Fruit fly (Drosophila melanogaster) whole organism, pupa: Measurements from ENCODE around the gene CG14017.

Experiments
- CG12605 ChIP-seq: fragments of 200-800 bp; sonication (Bioruptor generic); IDR thresholded peaks from 2 replicates; pipeline ENCODE4 v1.3.6; 2022; ENCODE audit warnings: missing biosample characterization, missing genetic modification characterization
- CG13204 ChIP-seq: fragments of 200-800 bp; sonication (Bioruptor generic); optimal IDR thresholded peaks from 2 replicates; lab custom pipeline; 2018; ENCODE audit warnings: missing biosample characterization, mild to moderate bottlenecking, missing genetic modification characterization, moderate library complexity
- CG32121 ChIP-seq: fragments of 200-800 bp; sonication (Bioruptor generic); IDR thresholded peaks from 2 replicates; pipeline ENCODE4 v1.3.6; 2022; ENCODE audit warnings: missing biosample characterization, missing genetic modification characterization
- CG4496 ChIP-seq: fragments of 200-800 bp; sonication (Bioruptor generic); IDR thresholded peaks from 3 replicates; pipeline ENCODE4 v1.3.6; 2022; ENCODE audit warnings: missing biosample characterization, missing genetic modification characterization
- CG8159 ChIP-seq: fragments of 200-800 bp; sonication (Bioruptor generic); optimal IDR thresholded peaks from 3 replicates; lab custom pipeline; 2018; ENCODE audit warnings: missing biosample characterization, mild to moderate bottlenecking, missing genetic modification characterization, moderate library complexity
- CG8301 ChIP-seq: fragments of 200-800 bp; sonication (Bioruptor generic); optimal IDR thresholded peaks from 2 replicates; lab custom pipeline; 2018; ENCODE audit warnings: missing biosample characterization, mild to moderate bottlenecking, missing genetic modification characterization
- CG9948 ChIP-seq: fragments of 200-800 bp; sonication (Bioruptor generic); optimal IDR thresholded peaks from 2 replicates; lab custom pipeline; 2018; ENCODE audit warnings: missing biosample characterization, mild to moderate bottlenecking, missing genetic modification characterization, moderate library complexity
- D1 ChIP-seq: fragments of 200-800 bp; sonication (Bioruptor generic); optimal IDR thresholded peaks from 2 replicates; lab custom pipeline; 2018; ENCODE audit warnings: missing biosample characterization, mild to moderate bottlenecking, missing genetic modification characterization, moderate library complexity
- EcR ChIP-seq: fragments of 200-800 bp; sonication (Bioruptor generic); optimal IDR thresholded peaks from 3 replicates; lab custom pipeline; 2019; ENCODE audit warnings: missing biosample characterization, missing genetic modification characterization, mild to moderate bottlenecking, moderate library complexity, missing genetic modification reagents
- Ets98B ChIP-seq: fragments of 200-800 bp; sonication (Bioruptor generic); IDR thresholded peaks from 2 replicates; pipeline ENCODE4 v1.3.6; 2022; ENCODE audit warnings: missing biosample characterization, missing genetic modification characterization
- Pif1B ChIP-seq: fragments of 200-800 bp; sonication (Bioruptor generic); optimal IDR thresholded peaks from 3 replicates; lab custom pipeline; 2016; ENCODE audit warnings: missing biosample characterization, missing genetic modification characterization
- fd96Ca ChIP-seq: fragments of 200-800 bp; sonication (Bioruptor generic); IDR thresholded peaks from 3 replicates; pipeline ENCODE4 v1.3.6; 2022; ENCODE audit warnings: missing biosample characterization, missing genetic modification characterization

dm6 chr2L:5539034-5539433 lies 14.7 kb upstream of the CG14017 start, which contains the start of gene CG14015:
- no peak for TF ChIP-seq CG4496
- TF ChIP-seq CG12605 (GFP tag; lab: Robert Waterston, UW): no peak
- no peak for TF ChIP-seq CG13204 (GFP tag; lab: Kevin White, UChicago)
- TF ChIP-seq CG8159 (tag; lab: Kevin White, UChicago): no peak
- TF ChIP-seq fd96Ca: no peak
- no peak for TF ChIP-seq Pif1B (GFP tag; lab: Kevin White, UChicago)
- TF ChIP-seq CG8301 (tag; lab: Kevin White, UChicago): no peak
- no peak for TF ChIP-seq CG32121 (GFP tag; lab: Robert Waterston, UW)
- no peak for TF ChIP-seq CG9948 (tag; lab: Kevin White, UChicago)
- no peak for TF ChIP-seq Ets98B (GFP tag; lab: Robert Waterston, UW)
- TF ChIP-seq EcR (GFP tag; lab: Kevin White, UChicago): no peak
- no peak for TF ChIP-seq D1 (tag; lab: Kevin White, UChicago)
